Worm (Caenorhabditis elegans) whole organism, late embryonic: ENCODE measurements around the gene kcnl-4.

ENCODE experiments used
- ahr-1 ChIP-seq: sonication (generic microtip); optimal IDR thresholded peaks from 2 replicates; lab custom pipeline; 2016; ENCODE audit warnings: missing genetic modification characterization, missing compliant biosample characterization
- ceh-30 ChIP-seq: fragments of 150-350 bp; optimal IDR thresholded peaks from 2 replicates; lab custom pipeline; 2014; ENCODE audit warnings: missing biosample characterization, missing genetic modification characterization
- elt-2 ChIP-seq: sonication (generic microtip); optimal IDR thresholded peaks from 2 replicates; lab custom pipeline; 2016; ENCODE audit warnings: missing genetic modification reagents, missing genetic modification characterization, missing compliant biosample characterization
- fkh-10 ChIP-seq: fragments of 150-350 bp; optimal IDR thresholded peaks from 2 replicates; lab custom pipeline; 2014; ENCODE audit warnings: missing biosample characterization, missing genetic modification reagents, missing genetic modification characterization
- fkh-6 ChIP-seq: sonication (generic microtip); optimal IDR thresholded peaks from 2 replicates; lab custom pipeline; 2016; ENCODE audit warnings: missing genetic modification characterization, missing compliant biosample characterization
- lim-6 ChIP-seq: sonication (generic microtip); optimal IDR thresholded peaks from 2 replicates; lab custom pipeline; 2016; ENCODE audit warnings: missing genetic modification characterization, missing compliant biosample characterization
- madf-2 ChIP-seq: sonication (generic microtip); optimal IDR thresholded peaks from 2 replicates; lab custom pipeline; 2017; ENCODE audit warnings: missing genetic modification characterization, missing compliant biosample characterization
- nhr-11 ChIP-seq: fragments of 150-350 bp; optimal IDR thresholded peaks from 2 replicates; lab custom pipeline; 2014; ENCODE audit warnings: missing biosample characterization, missing genetic modification characterization
- pax-1 ChIP-seq: fragments of 150-350 bp; optimal IDR thresholded peaks from 2 replicates; lab custom pipeline; 2014; ENCODE audit warnings: missing biosample characterization, missing genetic modification characterization
- pha-4 ChIP-seq: fragments of 150-350 bp; optimal IDR thresholded peaks from 2 replicates; lab custom pipeline; 2018; ENCODE audit warnings: missing biosample characterization, missing genetic modification reagents, missing genetic modification characterization
- pqm-1 ChIP-seq: sonication (generic microtip); optimal IDR thresholded peaks from 2 replicates; lab custom pipeline; 2016; ENCODE audit warnings: missing genetic modification characterization, missing compliant biosample characterization
- pros-1 ChIP-seq: fragments of 150-350 bp; optimal IDR thresholded peaks from 2 replicates; lab custom pipeline; 2014; ENCODE audit warnings: missing biosample characterization, missing genetic modification reagents, missing genetic modification characterization
- rnt-1 ChIP-seq: sonication (generic microtip); optimal IDR thresholded peaks from 2 replicates; lab custom pipeline; 2016; ENCODE audit warnings: missing genetic modification characterization, missing compliant biosample characterization
- unc-55 ChIP-seq: sonication (generic microtip); optimal IDR thresholded peaks from 2 replicates; lab custom pipeline; 2017; ENCODE audit warnings: missing biosample characterization, missing genetic modification reagents, missing genetic modification characterization

DNA sequence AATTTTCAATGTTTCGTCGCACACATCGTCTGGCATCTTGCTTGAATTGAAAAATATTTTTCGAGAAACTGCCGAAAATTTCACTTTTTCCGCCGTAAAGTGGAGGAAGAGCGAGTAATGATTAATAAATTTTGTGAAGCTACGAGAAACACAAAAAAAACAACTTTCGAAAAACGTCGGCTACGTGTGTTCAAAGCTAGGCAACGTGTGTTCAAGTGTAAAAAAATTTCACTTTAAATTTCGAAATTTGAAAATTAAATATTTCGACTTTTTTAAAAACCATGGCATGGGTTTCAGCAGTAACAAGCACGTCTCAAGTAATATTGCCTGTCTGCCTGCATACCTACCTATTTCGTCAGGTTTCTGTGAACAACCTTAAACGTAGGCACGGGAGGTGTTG, 5.4 kb downstream of the kcnl-4 start, which contains the start of gene tag-191:
- no peak for TF ChIP-seq ahr-1
- no peak for TF ChIP-seq lim-6 (tag; lab: Kevin White, UChicago)
- no peak for TF ChIP-seq unc-55 (GFP tag; lab: Kevin White, UChicago)
- no peak for TF ChIP-seq fkh-10 (GFP tag; lab: Kevin White, UChicago)
- no peak for TF ChIP-seq pax-1 (tag; lab: Kevin White, UChicago)
- no peak for TF ChIP-seq pros-1
- TF ChIP-seq rnt-1 (tag; lab: Kevin White, UChicago), result no peak
- no peak for TF ChIP-seq ceh-30
- no peak for TF ChIP-seq pqm-1 (tag; lab: Kevin White, UChicago)
- no peak for TF ChIP-seq elt-2 (tag; lab: Kevin White, UChicago)
- no peak for TF ChIP-seq nhr-11
- no peak for TF ChIP-seq fkh-6 (tag; lab: Kevin White, UChicago)
- no peak for TF ChIP-seq madf-2 (tag; lab: Kevin White, UChicago)
- TF ChIP-seq pha-4, result no peak
